Worm (Caenorhabditis elegans) whole organism, late embryonic: ENCODE data around the gene nspa-8.
A peak's percentile ranks its signal among the peaks of the same experiment; 100 is the strongest.
"Not testable (repeated sequence)": the region's sequence is repeated elsewhere in the genome, so short reads cannot be mapped to it uniquely, and the experiment has no call there.

ENCODE experiments used
- C38D4.7 ChIP-seq: fragments of 200-800 bp; sonication (Bioruptor generic); optimal IDR thresholded peaks from 2 replicates; lab custom pipeline; 2018; ENCODE audit warnings: mild to moderate bottlenecking, missing genetic modification characterization, moderate library complexity, missing compliant biosample characterization
- F13H6.1 ChIP-seq: sonication (generic microtip); optimal IDR thresholded peaks from 2 replicates; lab custom pipeline; 2016; ENCODE audit warnings: missing genetic modification characterization, missing compliant biosample characterization
- K02D7.2 ChIP-seq: sonication (generic microtip); optimal IDR thresholded peaks from 2 replicates; lab custom pipeline; 2017; ENCODE audit warnings: mild to moderate bottlenecking, missing genetic modification characterization, missing compliant biosample characterization
- K09A11.1 ChIP-seq: sonication (generic microtip); optimal IDR thresholded peaks from 2 replicates; lab custom pipeline; 2017; ENCODE audit warnings: antibody characterized with exemption, mild to moderate bottlenecking, missing genetic modification characterization, missing compliant biosample characterization; ENCODE audit not compliant: insufficient read depth
- T23F11.4 ChIP-seq: fragments of 200-800 bp; sonication (Bioruptor generic); optimal IDR thresholded peaks from 2 replicates; lab custom pipeline; 2018; ENCODE audit warnings: mild to moderate bottlenecking, missing genetic modification characterization, missing compliant biosample characterization
- Y22D7AL.16 ChIP-seq: sonication (generic microtip); optimal IDR thresholded peaks from 2 replicates; lab custom pipeline; 2016; ENCODE audit warnings: missing genetic modification characterization, missing compliant biosample characterization
- ahr-1 ChIP-seq: sonication (generic microtip); optimal IDR thresholded peaks from 2 replicates; lab custom pipeline; 2016; ENCODE audit warnings: missing genetic modification characterization, missing compliant biosample characterization
- ceh-14 ChIP-seq: sonication (generic microtip); optimal IDR thresholded peaks from 2 replicates; lab custom pipeline; 2016; ENCODE audit warnings: missing genotype, missing genetic modification characterization, missing compliant biosample characterization
- ceh-18 ChIP-seq: sonication (generic microtip); optimal IDR thresholded peaks from 2 replicates; lab custom pipeline; 2016; ENCODE audit warnings: missing genetic modification characterization, missing compliant biosample characterization
- ceh-2 ChIP-seq: sonication (generic microtip); optimal IDR thresholded peaks from 2 replicates; lab custom pipeline; 2016; ENCODE audit warnings: missing genotype, missing genetic modification characterization, missing compliant biosample characterization
- ceh-22 ChIP-seq: sonication (generic microtip); optimal IDR thresholded peaks from 2 replicates; lab custom pipeline; 2017; ENCODE audit warnings: missing biosample characterization, missing genetic modification characterization
- ceh-31 ChIP-seq: sonication (generic microtip); optimal IDR thresholded peaks from 2 replicates; lab custom pipeline; 2016; ENCODE audit warnings: missing genetic modification characterization, missing compliant biosample characterization
- ceh-34 ChIP-seq: sonication (generic microtip); optimal IDR thresholded peaks from 2 replicates; lab custom pipeline; 2016; ENCODE audit warnings: mild to moderate bottlenecking, missing genetic modification characterization, missing compliant biosample characterization
- ceh-45 ChIP-seq: fragments of 200-800 bp; sonication (Bioruptor generic); IDR thresholded peaks from 2 replicates; pipeline ENCODE4 v1.3.6; 2022; ENCODE audit warnings: missing genetic modification reagents, missing genetic modification characterization, missing compliant biosample characterization
- ceh-48 ChIP-seq: sonication (generic microtip); optimal IDR thresholded peaks from 2 replicates; lab custom pipeline; 2016; ENCODE audit warnings: missing genetic modification characterization, inconsistent platforms, missing compliant biosample characterization
- ceh-6 ChIP-seq: fragments of 200-800 bp; sonication (Bioruptor generic); optimal IDR thresholded peaks from 2 replicates; lab custom pipeline; 2018; ENCODE audit warnings: mild to moderate bottlenecking, missing genetic modification characterization, missing compliant biosample characterization
- ceh-9 ChIP-seq: sonication (generic microtip); optimal IDR thresholded peaks from 2 replicates; lab custom pipeline; 2016; ENCODE audit warnings: mild to moderate bottlenecking, missing genetic modification characterization, inconsistent platforms, missing compliant biosample characterization
- che-1 ChIP-seq: sonication (generic microtip); optimal IDR thresholded peaks from 2 replicates; lab custom pipeline; 2016; ENCODE audit warnings: mild to moderate bottlenecking, missing genetic modification characterization, missing compliant biosample characterization
- dmd-4 ChIP-seq: sonication (generic microtip); optimal IDR thresholded peaks from 2 replicates; lab custom pipeline; 2016; ENCODE audit warnings: borderline replicate concordance, missing genetic modification characterization, missing compliant biosample characterization
- dve-1 ChIP-seq: sonication (generic microtip); optimal IDR thresholded peaks from 2 replicates; lab custom pipeline; 2017; ENCODE audit warnings: antibody characterized with exemption, mild to moderate bottlenecking, missing genetic modification characterization, missing compliant biosample characterization
- elt-2 ChIP-seq: sonication (generic microtip); optimal IDR thresholded peaks from 2 replicates; lab custom pipeline; 2016; ENCODE audit warnings: missing genetic modification reagents, missing genetic modification characterization, missing compliant biosample characterization
- elt-4 ChIP-seq: sonication (generic microtip); optimal IDR thresholded peaks from 2 replicates; lab custom pipeline; 2016; ENCODE audit warnings: missing genetic modification characterization, missing compliant biosample characterization
- ets-4 ChIP-seq: sonication (generic microtip); optimal IDR thresholded peaks from 2 replicates; lab custom pipeline; 2016; ENCODE audit warnings: missing genetic modification characterization, missing compliant biosample characterization
- eyg-1 ChIP-seq: sonication (generic microtip); optimal IDR thresholded peaks from 2 replicates; lab custom pipeline; 2016; ENCODE audit warnings: missing genotype, missing genetic modification characterization, missing compliant biosample characterization
- fax-1 ChIP-seq: sonication (generic microtip); optimal IDR thresholded peaks from 2 replicates; lab custom pipeline; 2016; ENCODE audit warnings: missing genotype, missing genetic modification characterization, missing compliant biosample characterization
- fkh-6 ChIP-seq: sonication (generic microtip); optimal IDR thresholded peaks from 2 replicates; lab custom pipeline; 2016; ENCODE audit warnings: missing genetic modification characterization, missing compliant biosample characterization
- gmeb-2 ChIP-seq: sonication (generic microtip); optimal IDR thresholded peaks from 2 replicates; lab custom pipeline; 2016; ENCODE audit warnings: missing genetic modification characterization, inconsistent platforms, missing compliant biosample characterization
- hlh-13 ChIP-seq: fragments of 200-800 bp; sonication (Bioruptor generic); optimal IDR thresholded peaks from 2 replicates; lab custom pipeline; 2018; ENCODE audit warnings: mild to moderate bottlenecking, missing genetic modification characterization, missing compliant biosample characterization
- hlh-15 ChIP-seq: sonication (generic microtip); optimal IDR thresholded peaks from 2 replicates; lab custom pipeline; 2016; ENCODE audit warnings: missing genetic modification characterization, missing compliant biosample characterization
- hlh-6 ChIP-seq: sonication (generic microtip); optimal IDR thresholded peaks from 2 replicates; lab custom pipeline; 2016; ENCODE audit warnings: missing genotype, missing genetic modification characterization, missing compliant biosample characterization
- hlh-8 ChIP-seq: sonication (generic microtip); optimal IDR thresholded peaks from 2 replicates; lab custom pipeline; 2016; ENCODE audit warnings: missing genotype, missing genetic modification characterization, missing compliant biosample characterization
- lin-11 ChIP-seq: fragments of 200-800 bp; sonication (Bioruptor generic); optimal IDR thresholded peaks from 2 replicates; lab custom pipeline; 2018; ENCODE audit warnings: mild to moderate bottlenecking, missing genetic modification characterization, missing compliant biosample characterization
- madf-2 ChIP-seq: sonication (generic microtip); optimal IDR thresholded peaks from 2 replicates; lab custom pipeline; 2017; ENCODE audit warnings: missing genetic modification characterization, missing compliant biosample characterization
- nfya-1 ChIP-seq: sonication (generic microtip); optimal IDR thresholded peaks from 2 replicates; lab custom pipeline; 2017; ENCODE audit warnings: missing genetic modification characterization, mild to moderate bottlenecking, missing compliant biosample characterization, antibody characterized with exemption, moderate library complexity
- nhr-11 ChIP-seq: fragments of 150-350 bp; optimal IDR thresholded peaks from 2 replicates; lab custom pipeline; 2014; ENCODE audit warnings: missing biosample characterization, missing genetic modification characterization
- npax-4 ChIP-seq: sonication (generic microtip); optimal IDR thresholded peaks from 2 replicates; lab custom pipeline; 2016; ENCODE audit warnings: missing genetic modification characterization, missing compliant biosample characterization
- odd-2 ChIP-seq: sonication (generic microtip); optimal IDR thresholded peaks from 2 replicates; lab custom pipeline; 2017; ENCODE audit warnings: antibody characterized with exemption, mild to moderate bottlenecking, missing genetic modification characterization, missing compliant biosample characterization
- pag-3 ChIP-seq: sonication (generic microtip); optimal IDR thresholded peaks from 2 replicates; lab custom pipeline; 2016; ENCODE audit warnings: missing compliant biosample characterization, missing genetic modification characterization, borderline replicate concordance
- pha-2 ChIP-seq: sonication (generic microtip); optimal IDR thresholded peaks from 2 replicates; lab custom pipeline; 2017; ENCODE audit warnings: mild to moderate bottlenecking, missing genetic modification characterization, missing compliant biosample characterization
- pha-4 ChIP-seq: fragments of 150-350 bp; optimal IDR thresholded peaks from 2 replicates; lab custom pipeline; 2018; ENCODE audit warnings: missing biosample characterization, missing genetic modification reagents, missing genetic modification characterization
- pqm-1 ChIP-seq: sonication (generic microtip); optimal IDR thresholded peaks from 2 replicates; lab custom pipeline; 2016; ENCODE audit warnings: missing genetic modification characterization, missing compliant biosample characterization
- ref-2 ChIP-seq: sonication (generic microtip); optimal IDR thresholded peaks from 2 replicates; lab custom pipeline; 2016; ENCODE audit warnings: missing genetic modification characterization, missing compliant biosample characterization
- rnt-1 ChIP-seq: sonication (generic microtip); optimal IDR thresholded peaks from 2 replicates; lab custom pipeline; 2016; ENCODE audit warnings: missing genetic modification characterization, missing compliant biosample characterization
- sdc-2 ChIP-seq: sonication (generic microtip); optimal IDR thresholded peaks from 2 replicates; lab custom pipeline; 2016; ENCODE audit warnings: missing genotype, missing genetic modification characterization, missing compliant biosample characterization
- sox-2 ChIP-seq: fragments of 200-800 bp; sonication (Bioruptor generic); IDR thresholded peaks from 2 replicates; pipeline ENCODE4 v1.3.6; 2022; ENCODE audit warnings: missing genetic modification reagents, missing genetic modification characterization, missing compliant biosample characterization
- syd-9 ChIP-seq: sonication (generic microtip); optimal IDR thresholded peaks from 2 replicates; lab custom pipeline; 2016; ENCODE audit warnings: mild to moderate bottlenecking, missing genetic modification characterization, moderate library complexity, missing compliant biosample characterization
- tbx-2 ChIP-seq: sonication (generic microtip); optimal IDR thresholded peaks from 2 replicates; lab custom pipeline; 2016; ENCODE audit warnings: missing genetic modification characterization, missing compliant biosample characterization
- unc-42 ChIP-seq: sonication (generic microtip); optimal IDR thresholded peaks from 2 replicates; lab custom pipeline; 2016; ENCODE audit warnings: missing genotype, missing genetic modification characterization, missing compliant biosample characterization
- unc-55 ChIP-seq: sonication (generic microtip); optimal IDR thresholded peaks from 2 replicates; lab custom pipeline; 2017; ENCODE audit warnings: missing biosample characterization, missing genetic modification reagents, missing genetic modification characterization
- unc-86 ChIP-seq: sonication (generic microtip); optimal IDR thresholded peaks from 2 replicates; lab custom pipeline; 2016; ENCODE audit warnings: missing genetic modification characterization, missing compliant biosample characterization
- zip-5 ChIP-seq: sonication (generic microtip); optimal IDR thresholded peaks from 2 replicates; lab custom pipeline; 2016; ENCODE audit warnings: missing genetic modification characterization, missing compliant biosample characterization
- ztf-16 ChIP-seq: sonication (generic microtip); optimal IDR thresholded peaks from 2 replicates; lab custom pipeline; 2017; ENCODE audit warnings: missing genetic modification characterization, missing compliant biosample characterization

Gene nspa-8

DNA sequence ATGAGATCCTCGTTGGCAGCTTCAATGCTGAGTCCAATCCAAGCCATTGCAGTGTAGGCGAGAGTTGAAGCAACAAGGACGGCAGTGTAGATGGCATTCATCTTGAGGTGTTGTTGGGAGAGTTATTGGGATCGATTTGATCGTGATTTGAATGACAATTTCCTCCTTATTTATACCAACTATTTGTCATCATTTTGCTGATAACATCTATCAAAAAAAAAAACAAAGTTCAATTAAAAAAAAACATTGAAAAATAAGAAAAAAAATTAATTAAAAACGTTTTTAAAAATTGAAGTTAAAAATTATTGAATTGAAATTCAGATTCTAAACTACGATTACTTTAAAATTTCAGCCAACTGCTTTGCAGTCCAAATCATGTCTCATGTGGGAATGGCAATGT, at the start of gene nspa-8:
Gene nspa-8 (minus strand): TSS at position 101 of the 400 bp plus-strand sequence.
- TF ChIP-seq hlh-15 (tag; lab: Kevin White, UChicago); ceh-45; sox-2 (GFP tag; lab: Robert Waterston, UW): not testable (repeated sequence)

DNA sequence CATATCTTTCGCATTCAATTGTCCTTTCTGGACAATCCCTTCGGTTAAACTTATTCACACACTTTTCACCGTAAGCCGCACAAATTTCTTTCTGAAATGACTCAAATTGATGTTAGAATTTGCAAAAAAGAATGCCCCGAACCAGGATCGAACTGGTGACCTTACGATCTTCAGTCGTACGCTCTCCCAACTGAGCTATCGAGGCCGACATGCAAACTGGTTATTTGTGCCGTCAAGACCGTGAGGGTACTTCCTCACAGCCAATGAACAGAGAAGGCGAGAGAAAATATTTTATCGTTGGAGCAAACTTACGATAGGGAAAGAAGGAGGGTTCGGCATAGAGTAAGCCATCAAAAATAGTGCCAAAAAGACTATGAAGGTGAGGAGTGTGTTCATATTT, 49.4 kb upstream of the nspa-8 start:
- TF ChIP-seq F13H6.1 (tag; lab: Kevin White, UChicago) = no peak
- no peak for TF ChIP-seq unc-55 (GFP tag; lab: Kevin White, UChicago)
- no peak for TF ChIP-seq hlh-8 (tag; lab: Kevin White, UChicago)
- peak; percentile 15 for TF ChIP-seq K09A11.1
- no peak for TF ChIP-seq hlh-15 (tag; lab: Kevin White, UChicago)
- TF ChIP-seq T23F11.4 = no peak
- TF ChIP-seq dve-1 = no peak
- TF ChIP-seq ztf-16 (tag; lab: Kevin White, UChicago) = no peak
- TF ChIP-seq sdc-2 (tag; lab: Kevin White, UChicago) = no peak
- no peak for TF ChIP-seq unc-86
- no peak for TF ChIP-seq ceh-22
- no peak for TF ChIP-seq pag-3 (tag; lab: Kevin White, UChicago)
- TF ChIP-seq ceh-6 (GFP tag; lab: Kevin White, UChicago) = peak; percentile 46
- TF ChIP-seq ceh-14 = no peak
- peak; percentile 22 for TF ChIP-seq hlh-13 (GFP tag; lab: Kevin White, UChicago)
- TF ChIP-seq pha-2 (tag; lab: Kevin White, UChicago) = no peak
- peak; percentile 30 for TF ChIP-seq madf-2 (tag; lab: Kevin White, UChicago)
- no peak for TF ChIP-seq zip-5 (tag; lab: Kevin White, UChicago)
- no peak for TF ChIP-seq K02D7.2 (tag; lab: Kevin White, UChicago)
- TF ChIP-seq che-1 (tag; lab: Kevin White, UChicago) = peak; percentile 13
- TF ChIP-seq gmeb-2 (tag; lab: Kevin White, UChicago) = peak; percentile 16
- no peak for TF ChIP-seq ceh-18
- TF ChIP-seq nhr-11 = no peak
- TF ChIP-seq ets-4 (tag; lab: Kevin White, UChicago) = no peak
- TF ChIP-seq ceh-2 (tag; lab: Kevin White, UChicago) = no peak
- TF ChIP-seq unc-42 = no peak
- TF ChIP-seq Y22D7AL.16 (tag; lab: Kevin White, UChicago) = no peak
- TF ChIP-seq rnt-1 (tag; lab: Kevin White, UChicago) = no peak
- no peak for TF ChIP-seq tbx-2 (tag; lab: Kevin White, UChicago)
- TF ChIP-seq pha-4 (tag; lab: Kevin White, UChicago) = no peak
- TF ChIP-seq sox-2 (GFP tag; lab: Robert Waterston, UW) = no peak
- no peak for TF ChIP-seq odd-2 (tag; lab: Kevin White, UChicago)
- no peak for TF ChIP-seq hlh-6 (tag; lab: Kevin White, UChicago)
- peak; percentile 17 for TF ChIP-seq elt-2 (tag; lab: Kevin White, UChicago)
- TF ChIP-seq dmd-4 (tag; lab: Kevin White, UChicago) = no peak
- no peak for TF ChIP-seq elt-4 (tag; lab: Kevin White, UChicago)
- TF ChIP-seq npax-4 (tag; lab: Kevin White, UChicago) = no peak
- TF ChIP-seq fax-1 (tag; lab: Kevin White, UChicago) = no peak
- no peak for TF ChIP-seq ahr-1 (tag; lab: Kevin White, UChicago)
- TF ChIP-seq syd-9 (tag; lab: Kevin White, UChicago) = no peak
- TF ChIP-seq ceh-31 (tag; lab: Kevin White, UChicago) = no peak
- TF ChIP-seq ceh-48 (tag; lab: Kevin White, UChicago) = no peak
- TF ChIP-seq nfya-1 (tag; lab: Kevin White, UChicago) = peak; percentile 40
- TF ChIP-seq lin-11 (tag; lab: Kevin White, UChicago) = peak; percentile 42
- no peak for TF ChIP-seq ceh-9
- no peak for TF ChIP-seq pqm-1
- TF ChIP-seq eyg-1 (tag; lab: Kevin White, UChicago) = no peak
- TF ChIP-seq fkh-6 (tag; lab: Kevin White, UChicago) = no peak
- peak; percentile 34 for TF ChIP-seq C38D4.7 (GFP tag; lab: Kevin White, UChicago)
- no peak for TF ChIP-seq ceh-34 (tag; lab: Kevin White, UChicago)
- TF ChIP-seq ref-2 (tag; lab: Kevin White, UChicago) = peak; percentile 51
